Worm (Caenorhabditis elegans) whole organism, L1 larva: ENCODE results near the gene F53H1.4.
A peak's percentile ranks its signal among the peaks of the same experiment; 100 is the strongest.

Source experiments
- C34B4.2 ChIP-seq: sonication (generic microtip); optimal IDR thresholded peaks from 2 replicates; lab custom pipeline; 2017; ENCODE audit warnings: mild to moderate bottlenecking, missing genetic modification characterization, missing compliant biosample characterization
- F16B12.6 ChIP-seq: fragments of 150-350 bp; optimal IDR thresholded peaks from 2 replicates; lab custom pipeline; 2014; ENCODE audit warnings: missing biosample characterization, missing genetic modification characterization
- Y116A8C.19 ChIP-seq: sonication (generic microtip); optimal IDR thresholded peaks from 2 replicates; lab custom pipeline; 2016; ENCODE audit warnings: missing compliant biosample characterization, missing genetic modification characterization, borderline replicate concordance
- aly-2 ChIP-seq: fragments of 150-350 bp; optimal IDR thresholded peaks from 2 replicates; lab custom pipeline; 2014; ENCODE audit warnings: missing biosample characterization, missing genetic modification characterization
- ama-1 ChIP-seq: fragments of 150-350 bp; optimal IDR thresholded peaks from 2 replicates; lab custom pipeline; 2014
- ceh-90 ChIP-seq: sonication (generic microtip); optimal IDR thresholded peaks from 2 replicates; lab custom pipeline; 2016; ENCODE audit warnings: missing genetic modification characterization, missing compliant biosample characterization
- ces-1 ChIP-seq: fragments of 150-350 bp; optimal IDR thresholded peaks from 2 replicates; lab custom pipeline; 2014; ENCODE audit warnings: missing biosample characterization, missing genetic modification reagents, missing genetic modification characterization
- dpl-1 ChIP-seq, 3 experiments: fragments of 150-350 bp in 2 of 3; sonication (generic microtip) in 1 of 3; optimal IDR thresholded peaks; 2 replicates each; lab custom pipeline; 2014 to 2017; ENCODE audit warnings: missing biosample characterization in 3 of 3, missing genetic modification characterization in 3 of 3, missing genetic modification reagents in 3 of 3
- dsc-1 ChIP-seq: sonication (generic microtip); optimal IDR thresholded peaks from 2 replicates; lab custom pipeline; 2016; ENCODE audit warnings: mild to moderate bottlenecking, missing genetic modification characterization, missing compliant biosample characterization
- efl-1 ChIP-seq, 4 experiments: fragments of 150-350 bp; optimal IDR thresholded peaks in 3 of 4; peaks in 1 of 4; 1 replicate in 1 of 4; 2 replicates in 3 of 4; lab custom pipeline; 2014; ENCODE audit warnings: missing biosample characterization in 2 of 4, missing genetic modification characterization in 2 of 4, missing genetic modification reagents in 2 of 4
- egl-27 ChIP-seq, 2 experiments: fragments of 150-350 bp in 1 of 2; sonication (generic microtip); optimal IDR thresholded peaks; 3 replicates each; lab custom pipeline; 2017 to 2018; ENCODE audit warnings: missing biosample characterization in 2 of 2, missing genetic modification characterization in 2 of 2, missing genetic modification reagents in 2 of 2
- ets-5 ChIP-seq: fragments of 200-800 bp; sonication (Bioruptor generic); IDR thresholded peaks from 2 replicates; pipeline ENCODE4 v1.3.6; 2022; ENCODE audit warnings: missing genetic modification characterization, missing compliant biosample characterization
- fkh-4 ChIP-seq: sonication (generic microtip); optimal IDR thresholded peaks from 2 replicates; lab custom pipeline; 2016; ENCODE audit warnings: missing compliant biosample characterization, missing genetic modification characterization, borderline replicate concordance
- hlh-17 ChIP-seq: fragments of 200-800 bp; sonication (Bioruptor generic); optimal IDR thresholded peaks from 2 replicates; lab custom pipeline; 2018; ENCODE audit warnings: missing genetic modification characterization, mild to moderate bottlenecking, missing compliant biosample characterization, moderate library complexity, borderline replicate concordance
- hpl-2 ChIP-seq: fragments of 150-350 bp; optimal IDR thresholded peaks from 2 replicates; lab custom pipeline; 2014; ENCODE audit warnings: missing biosample characterization, missing genetic modification reagents, missing genetic modification characterization
- irx-1 ChIP-seq: sonication (generic microtip); optimal IDR thresholded peaks from 2 replicates; lab custom pipeline; 2016; ENCODE audit warnings: missing genetic modification characterization, missing compliant biosample characterization
- isw-1 ChIP-seq: fragments of 200-800 bp; sonication (Bioruptor generic); IDR thresholded peaks from 2 replicates; pipeline ENCODE4 v1.3.6; 2022; ENCODE audit warnings: missing genetic modification characterization, missing compliant biosample characterization
- lin-13 ChIP-seq: fragments of 150-350 bp; optimal IDR thresholded peaks from 2 replicates; lab custom pipeline; 2014; ENCODE audit warnings: missing biosample characterization, missing genetic modification reagents, missing genetic modification characterization
- lin-35 ChIP-seq, 2 experiments: fragments of 150-350 bp; optimal IDR thresholded peaks; 2 replicates each; lab custom pipeline; 2014; ENCODE audit warnings: missing biosample characterization in 2 of 2, missing genetic modification characterization in 2 of 2, missing genetic modification reagents in 2 of 2
- lin-39 ChIP-seq: fragments of 150-350 bp; optimal IDR thresholded peaks from 2 replicates; lab custom pipeline; 2014; ENCODE audit warnings: missing biosample characterization, missing genetic modification reagents, missing genetic modification characterization
- lir-3 ChIP-seq: sonication (generic microtip); optimal IDR thresholded peaks from 2 replicates; lab custom pipeline; 2016; ENCODE audit warnings: mild to moderate bottlenecking, missing genetic modification characterization, moderate library complexity, missing compliant biosample characterization; ENCODE audit not compliant: poor library complexity
- mab-9 ChIP-seq: fragments of 200-800 bp; sonication (Bioruptor generic); IDR thresholded peaks from 2 replicates; pipeline ENCODE4 v1.3.6; 2022; ENCODE audit warnings: missing genetic modification reagents, missing genetic modification characterization, missing compliant biosample characterization
- nhr-11 ChIP-seq: fragments of 150-350 bp; optimal IDR thresholded peaks from 2 replicates; lab custom pipeline; 2014; ENCODE audit warnings: missing biosample characterization, missing genetic modification characterization
- nhr-12 ChIP-seq: sonication (generic microtip); optimal IDR thresholded peaks from 2 replicates; lab custom pipeline; 2017; ENCODE audit warnings: missing biosample characterization, missing genetic modification characterization
- nhr-237 ChIP-seq: fragments of 150-350 bp; optimal IDR thresholded peaks from 2 replicates; lab custom pipeline; 2014; ENCODE audit warnings: missing biosample characterization, missing genetic modification characterization
- nhr-28 ChIP-seq: fragments of 150-350 bp; optimal IDR thresholded peaks from 2 replicates; lab custom pipeline; 2014; ENCODE audit warnings: missing biosample characterization, missing genetic modification characterization
- nhr-47 ChIP-seq: sonication (generic microtip); optimal IDR thresholded peaks from 2 replicates; lab custom pipeline; 2016; ENCODE audit warnings: mild to moderate bottlenecking, missing genetic modification characterization, moderate library complexity, missing compliant biosample characterization
- nhr-71 ChIP-seq: sonication (generic microtip); optimal IDR thresholded peaks from 2 replicates; lab custom pipeline; 2016; ENCODE audit warnings: mild to moderate bottlenecking, missing genetic modification characterization, moderate library complexity, missing compliant biosample characterization
- nhr-76 ChIP-seq: sonication (generic microtip); optimal IDR thresholded peaks from 2 replicates; lab custom pipeline; 2017; ENCODE audit warnings: missing biosample characterization, missing genetic modification characterization
- nhr-77 ChIP-seq: fragments of 150-350 bp; optimal IDR thresholded peaks from 2 replicates; lab custom pipeline; 2014; ENCODE audit warnings: missing biosample characterization, missing genetic modification characterization
- nhr-84 ChIP-seq: sonication (generic microtip); optimal IDR thresholded peaks from 2 replicates; lab custom pipeline; 2017; ENCODE audit warnings: missing biosample characterization, missing genetic modification characterization
- nhr-85 ChIP-seq: sonication (generic microtip); peaks from one replicate; lab custom pipeline; 2016; ENCODE audit warnings: missing genetic modification characterization, inconsistent platforms, missing compliant biosample characterization
- pag-3 ChIP-seq: sonication (generic microtip); optimal IDR thresholded peaks from 2 replicates; lab custom pipeline; 2017; ENCODE audit warnings: missing genetic modification characterization, mild to moderate bottlenecking, missing compliant biosample characterization, antibody characterized with exemption, borderline replicate concordance; ENCODE audit not compliant: insufficient read depth
- pax-3 ChIP-seq: fragments of 200-800 bp; sonication (Bioruptor generic); optimal IDR thresholded peaks from 2 replicates; lab custom pipeline; 2018; ENCODE audit warnings: mild to moderate bottlenecking, missing genetic modification characterization, moderate library complexity, missing compliant biosample characterization
- skn-1 ChIP-seq: fragments of 150-350 bp; optimal IDR thresholded peaks from 2 replicates; lab custom pipeline; 2014; ENCODE audit warnings: missing biosample characterization, missing genetic modification characterization
- snu-23 ChIP-seq: sonication (generic microtip); optimal IDR thresholded peaks from 2 replicates; lab custom pipeline; 2016; ENCODE audit warnings: missing genetic modification characterization, missing compliant biosample characterization
- sox-4 ChIP-seq: sonication (generic microtip); optimal IDR thresholded peaks from 2 replicates; lab custom pipeline; 2016; ENCODE audit warnings: missing genetic modification characterization, missing compliant biosample characterization
- tbx-2 ChIP-seq: sonication (generic microtip); optimal IDR thresholded peaks from 2 replicates; lab custom pipeline; 2016; ENCODE audit warnings: missing genetic modification characterization, missing compliant biosample characterization
- unc-130 ChIP-seq: fragments of 150-350 bp; optimal IDR thresholded peaks from 2 replicates; lab custom pipeline; 2017; ENCODE audit warnings: missing biosample characterization, missing genetic modification characterization, inconsistent platforms
- unc-30 ChIP-seq: sonication (generic microtip); optimal IDR thresholded peaks from 2 replicates; lab custom pipeline; 2017; ENCODE audit warnings: missing biosample characterization, missing genetic modification characterization
- unc-62 ChIP-seq: fragments of 150-350 bp; optimal IDR thresholded peaks from 2 replicates; lab custom pipeline; 2014; ENCODE audit warnings: missing biosample characterization, missing genetic modification reagents, missing genetic modification characterization
- unc-86 ChIP-seq: sonication (generic microtip); optimal IDR thresholded peaks from 2 replicates; lab custom pipeline; 2016; ENCODE audit warnings: missing genetic modification characterization, missing compliant biosample characterization
- zag-1 ChIP-seq: fragments of 150-350 bp; optimal IDR thresholded peaks from 2 replicates; lab custom pipeline; 2014; ENCODE audit warnings: missing biosample characterization, missing genetic modification characterization
- ztf-4 ChIP-seq: fragments of 150-350 bp; optimal IDR thresholded peaks from 2 replicates; lab custom pipeline; 2014; ENCODE audit warnings: missing biosample characterization, missing genetic modification characterization

Gene F53H1.4

DNA sequence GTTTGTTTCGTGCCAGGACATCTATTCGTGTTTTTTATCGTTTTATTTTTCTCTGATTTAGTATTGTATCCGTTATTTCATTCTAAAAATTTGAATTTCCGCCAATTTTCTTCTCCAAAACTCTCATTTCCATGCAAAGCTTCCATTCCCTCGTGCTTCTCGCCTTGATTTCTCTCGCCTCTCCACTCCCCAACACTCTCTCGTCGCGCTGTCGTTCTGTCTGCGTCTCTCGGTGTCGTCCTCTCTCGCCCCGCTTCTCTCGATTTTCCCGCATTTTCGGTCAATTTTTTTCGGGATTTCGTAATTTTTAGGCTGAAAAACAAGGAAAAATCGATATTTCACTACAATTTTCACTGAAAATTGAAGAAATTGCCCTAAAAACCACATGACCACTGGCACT, 35.4 kb upstream of the F53H1.4 start, which contains the start of gene C09E9.1 (continued):
- TF ChIP-seq lir-3 (no peak), nhr-71 (tag; lab: Kevin White, UChicago) (peak; percentile 88), C34B4.2 (tag; lab: Kevin White, UChicago) (no peak), F16B12.6 (tag; lab: Kevin White, UChicago) (peak; percentile 14), unc-86 (tag; lab: Kevin White, UChicago) (peak; percentile 77), nhr-84 (tag; lab: Kevin White, UChicago) (no peak), hlh-17 (no peak), pag-3 (tag; lab: Kevin White, UChicago) (no peak), ama-1 (lab: Kevin White, UChicago) (peak; percentile 24), pax-3 (tag; lab: Kevin White, UChicago) (peak; percentile 7), ztf-4 (tag; lab: Kevin White, UChicago) (peak; percentile 1), sox-4 (tag; lab: Kevin White, UChicago) (no peak), egl-27 (tag; optimal IDR thresholded peaks at IDR 0.05; lab: Kevin White, UChicago) (no peak), ceh-90 (tag; lab: Kevin White, UChicago) (no peak), aly-2 (tag; lab: Kevin White, UChicago) (no peak), lin-13 (GFP tag; lab: Kevin White, UChicago) (peak; percentile 52), unc-30 (tag; lab: Kevin White, UChicago) (no peak), nhr-85 (tag; lab: Kevin White, UChicago) (no peak), lin-35 (GFP tag; optimal IDR thresholded peaks at IDR 0.05; lab: Kevin White, UChicago) (peak; percentile 86 to 92), nhr-77 (tag; lab: Kevin White, UChicago) (no peak), irx-1 (peak; percentile 38), nhr-28 (tag; lab: Kevin White, UChicago) (no peak), lin-39 (tag; lab: Kevin White, UChicago) (no peak), nhr-237 (tag; lab: Kevin White, UChicago) (no peak), nhr-12 (tag; lab: Kevin White, UChicago) (no peak), dsc-1 (tag; lab: Kevin White, UChicago) (no peak), dpl-1 (GFP tag; optimal IDR thresholded peaks at IDR 0.05; lab: Kevin White, UChicago) (peak; percentile 80 to 88 (median 80)), hpl-2 (GFP tag; lab: Kevin White, UChicago) (no peak), mab-9 (peak; percentile 36; the same call in 1 of the 2 replicates), tbx-2 (tag; lab: Kevin White, UChicago) (peak; percentile 73), ces-1 (GFP tag; lab: Kevin White, UChicago) (no peak), unc-130 (no peak), Y116A8C.19 (tag; lab: Kevin White, UChicago) (no peak), nhr-11 (tag; lab: Kevin White, UChicago) (peak; percentile 39), unc-62 (GFP tag; lab: Kevin White, UChicago) (no peak), fkh-4 (tag; lab: Kevin White, UChicago) (no peak), zag-1 (no peak), nhr-76 (no peak), nhr-47 (tag; lab: Kevin White, UChicago) (peak; percentile 85), snu-23 (GFP tag; lab: Kevin White, UChicago) (peak; percentile 75), skn-1 (tag; lab: Kevin White, UChicago) (peak; percentile 76), ets-5 (GFP tag; lab: Robert Waterston, UW) (no peak)
- TF ChIP-seq, all 84 proteins: peak for 39

DNA sequence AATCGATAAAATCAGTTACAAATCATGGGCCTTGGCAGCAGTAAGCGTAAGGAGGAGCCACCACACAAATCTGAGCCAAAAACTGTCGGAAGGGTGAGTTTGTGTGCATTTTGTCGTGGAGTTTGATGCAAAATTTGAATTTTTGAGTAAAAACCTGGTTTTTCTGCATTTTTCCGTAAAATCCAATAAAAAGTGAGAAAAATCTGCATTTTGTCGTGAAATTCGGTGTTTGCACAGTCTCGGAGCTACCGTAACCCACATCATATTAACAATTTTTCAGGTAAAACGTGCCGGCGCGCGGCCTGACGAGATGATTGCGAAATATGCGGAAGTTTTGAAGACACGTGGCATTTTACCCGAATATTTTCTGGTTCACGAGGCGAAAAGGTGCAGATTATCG, 34.1 kb upstream of the F53H1.4 start:
- TF ChIP-seq isw-1 (GFP tag; lab: Robert Waterston, UW) = no peak
- no peak for TF ChIP-seq efl-1 (optimal IDR thresholded peaks at IDR 0.05; lab: Kevin White, UChicago)
- peak in 1 of 2 experiments; percentile 10 for TF ChIP-seq efl-1 (GFP tag; optimal IDR thresholded peaks at IDR 0.05 in 1 of 2; lab: Kevin White, UChicago)
